Worm (Caenorhabditis elegans) whole organism, mixed stage, embryonic: ENCODE results near the gene wah-1.

Experiments
- M03D4.4 ChIP-seq: sonication (generic microtip); optimal IDR thresholded peaks from 2 replicates; lab custom pipeline; 2017; ENCODE audit warnings: mild to moderate bottlenecking, missing genetic modification characterization, missing compliant biosample characterization
- ces-1 ChIP-seq: fragments of 150-350 bp; optimal IDR thresholded peaks from 2 replicates; lab custom pipeline; 2014; ENCODE audit warnings: missing biosample characterization, missing genetic modification reagents, missing genetic modification characterization
- lin-13 ChIP-seq: fragments of 150-350 bp; optimal IDR thresholded peaks from 2 replicates; lab custom pipeline; 2014; ENCODE audit warnings: missing biosample characterization, missing genetic modification characterization

- TF ChIP-seq ces-1 (no peak), M03D4.4 (tag; lab: Kevin White, UChicago) (no peak), lin-13 (tag; lab: Kevin White, UChicago) (no peak)
These were observed 23.1 kb downstream of the wah-1 start for ce11 chrIII:12013054-12013453.
